Fruit fly (Drosophila melanogaster) Kc167 (cell line): Measurements from ENCODE around the gene CG32631.

Source experiments
- Myc ChIP-seq: fragments of >200 bp; optimal IDR thresholded peaks from 2 replicates; lab custom pipeline; 2017; ENCODE audit warnings: missing external identifiers
- Sin3A ChIP-seq: fragments of >200 bp; optimal IDR thresholded peaks from 2 replicates; lab custom pipeline; 2018; ENCODE audit warnings: missing external identifiers
- insv ChIP-seq: fragments of >200 bp; optimal IDR thresholded peaks from 3 replicates; lab custom pipeline; 2018; ENCODE audit warnings: missing external identifiers

- TF ChIP-seq insv (lab: Kevin White, UChicago) (no peak), Myc (lab: Kevin White, UChicago) (no peak), Sin3A (lab: Kevin White, UChicago) (no peak)
These were observed 14.0 kb downstream of the CG32631 start for dm6 chrX:13570255-13570654.
